Worm (Caenorhabditis elegans): ENCODE measurements around the gene C50F4.4.

Gene C50F4.4

DNA sequence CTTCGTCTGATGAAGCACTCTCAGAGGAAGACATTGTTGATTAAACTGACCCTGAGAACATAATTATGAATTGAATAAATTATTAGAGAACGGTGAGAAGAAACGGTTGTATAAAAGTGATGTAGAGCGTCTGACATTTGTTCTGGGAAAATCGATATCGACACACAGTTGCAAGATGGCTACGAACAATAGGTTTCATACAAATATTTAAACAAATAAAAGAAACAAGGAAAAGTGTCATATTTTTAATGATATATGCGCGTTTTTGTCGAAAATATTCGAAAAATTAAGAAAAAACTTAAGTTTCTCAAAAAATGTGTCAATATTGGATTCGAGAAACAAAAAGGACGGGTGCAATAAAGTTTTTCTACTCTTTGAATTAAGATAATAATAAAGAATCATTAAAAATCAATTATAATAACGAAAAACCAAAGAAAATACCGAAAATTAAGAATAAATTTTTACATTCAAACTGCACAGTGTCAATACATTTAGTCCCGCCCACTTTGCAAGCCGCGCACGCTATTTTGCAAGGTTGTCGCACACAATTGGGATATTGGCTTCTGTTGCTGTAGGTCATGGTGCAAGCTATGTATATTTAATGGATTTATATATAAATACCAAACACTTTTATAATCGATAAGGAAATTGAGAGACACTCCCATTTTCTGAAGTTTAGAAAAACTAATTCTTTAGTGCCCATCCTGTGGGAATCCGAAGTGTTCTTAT, 46.2 kb downstream of the C50F4.4 start, which contains the start of gene rtfo-1:
Gene rtfo-1 (minus strand): TSS at position 51 of the 729 bp plus-strand sequence.
- TF ChIP-seq mxl-1 (tag; optimal IDR thresholded peaks at IDR 0.05) (no peak), let-607 (tag; optimal IDR thresholded peaks at IDR 0.05) (peak in 1 of 2 experiments; percentile 12), K11D2.4 (GFP tag; IDR thresholded peaks at IDR 0.05) (no peak), hlh-26 (GFP tag; conservative IDR thresholded peaks at IDR 0.05) (no peak), F22D6.2 (tag; optimal IDR thresholded peaks at IDR 0.05) (no peak), egrh-3 (GFP tag; IDR thresholded peaks at IDR 0.05) (no peak), Y56A3A.18 (GFP tag; IDR thresholded peaks at IDR 0.05) (no peak), B0261.1 (tag; optimal IDR thresholded peaks at IDR 0.05) (no peak), nhr-27 (tag; optimal IDR thresholded peaks at IDR 0.05) (no peak), F37B4.10 (GFP tag; IDR thresholded peaks at IDR 0.05) (no peak), ceh-91 (GFP tag; IDR thresholded peaks at IDR 0.05) (no peak), rcor-1 (GFP tag; IDR thresholded peaks at IDR 0.05) (no peak), nhr-120 (GFP tag; IDR thresholded peaks at IDR 0.05) (no peak), ztf-25 (GFP tag; IDR thresholded peaks at IDR 0.05) (no peak), madf-6 (GFP tag; IDR thresholded peaks at IDR 0.05) (peak; percentile 12; the same call in 1 of the 2 replicates), snpc-4 (GFP tag; optimal IDR thresholded peaks at IDR 0.05) (no peak), snpc-4 (tag; optimal IDR thresholded peaks at IDR 0.05) (peak in 2 of 4 experiments; percentile 28 to 56), cebp-1 (GFP tag; IDR thresholded peaks at IDR 0.05) (no peak), cebp-1 (tag; optimal IDR thresholded peaks at IDR 0.05) (no peak), F10E7.11 (tag; optimal IDR thresholded peaks at IDR 0.05) (no peak), ceh-27 (GFP tag; optimal IDR thresholded peaks at IDR 0.05) (no peak), ztf-18 (tag; optimal IDR thresholded peaks at IDR 0.05) (peak; percentile 34), hmg-1.2 (GFP tag; IDR thresholded peaks at IDR 0.05) (no peak), nfyb-1 (GFP tag; IDR thresholded peaks at IDR 0.05) (no peak), nhr-90 (tag; optimal IDR thresholded peaks at IDR 0.05) (no peak), D2030.7 (GFP tag; IDR thresholded peaks at IDR 0.05) (no peak), ztf-28 (GFP tag; IDR thresholded peaks at IDR 0.05) (no peak), tbx-9 (tag; optimal IDR thresholded peaks at IDR 0.05; ENCODE audit: borderline replicate concordance) (no peak), B0019.2 (GFP tag; conservative IDR thresholded peaks at IDR 0.05) (no peak), ZK185.1 (tag; optimal IDR thresholded peaks at IDR 0.05; ENCODE audit: poor library complexity, severe bottlenecking) (peak; percentile 12), tlf-1 (GFP tag; optimal IDR thresholded peaks at IDR 0.05) (no peak), lin-26 (GFP tag; IDR thresholded peaks at IDR 0.05) (no peak), pbrm-1 (GFP tag; IDR thresholded peaks at IDR 0.05) (peak; percentile 49; the same call in 1 of the 2 replicates), hmg-20 (GFP tag; IDR thresholded peaks at IDR 0.05) (no peak), F57C9.4 (tag; optimal IDR thresholded peaks at IDR 0.05) (no peak), dox-1 (GFP tag; IDR thresholded peaks at IDR 0.05) (no peak), Y67H2A.10 (GFP tag; conservative IDR thresholded peaks at IDR 0.05) (no peak), efl-1 (GFP tag; optimal IDR thresholded peaks at IDR 0.05) (peak; percentile 1), snpc-1.3 (tag; optimal IDR thresholded peaks at IDR 0.05; ENCODE audit: insufficient read depth) (peak; percentile 54), dpl-1 (GFP tag; optimal IDR thresholded peaks at IDR 0.05) (no peak), F33H1.4 (GFP tag; IDR thresholded peaks at IDR 0.05) (no peak), T07F8.4 (tag; optimal IDR thresholded peaks at IDR 0.05) (no peak), ztf-26 (tag; optimal IDR thresholded peaks at IDR 0.05) (no peak), rpc-1 (optimal IDR thresholded peaks at IDR 0.05) (peak; percentile 42), rpc-1 (tag; optimal IDR thresholded peaks at IDR 0.05) (no peak), T26A5.8 (tag; optimal IDR thresholded peaks at IDR 0.05) (no peak)
